Fruit fly (Drosophila melanogaster) whole organism, embryonic: ENCODE measurements around the gene CG34282.
A peak's percentile ranks its signal among the peaks of the same experiment; 100 is the strongest.

Experiments used
- B-H2 ChIP-seq: fragments of 200-800 bp; sonication (Bioruptor generic); optimal IDR thresholded peaks from 2 replicates; lab custom pipeline; 2018; ENCODE audit warnings: missing biosample characterization, mild to moderate bottlenecking, missing genetic modification characterization
- BEAF-32 ChIP-seq: fragments of 200-800 bp; sonication (Bioruptor generic); optimal IDR thresholded peaks from 3 replicates; lab custom pipeline; 2017; ENCODE audit warnings: missing biosample characterization, missing genetic modification characterization, mild to moderate bottlenecking, moderate library complexity, missing genetic modification reagents
- CG10565 ChIP-seq: fragments of 200-800 bp; sonication (Bioruptor generic); optimal IDR thresholded peaks from 3 replicates; lab custom pipeline; 2016; ENCODE audit warnings: missing biosample characterization, mild to moderate bottlenecking, missing genetic modification characterization
- CG11093 ChIP-seq: fragments of 200-800 bp; sonication (Bioruptor generic); IDR thresholded peaks from 3 replicates; pipeline ENCODE4 v1.3.6; 2022; ENCODE audit warnings: missing biosample characterization, missing genetic modification characterization
- CG11560 ChIP-seq: fragments of 200-800 bp; sonication (Bioruptor generic); IDR thresholded peaks from 3 replicates; pipeline ENCODE4 v1.3.6; 2022; ENCODE audit warnings: missing biosample characterization, missing genetic modification characterization
- CG13123 ChIP-seq: fragments of 200-800 bp; sonication (Bioruptor generic); optimal IDR thresholded peaks from 2 replicates; lab custom pipeline; 2016; ENCODE audit warnings: missing biosample characterization, missing genetic modification characterization
- CG13775 ChIP-seq: fragments of 200-800 bp; sonication (Bioruptor generic); optimal IDR thresholded peaks from 3 replicates; lab custom pipeline; 2017; ENCODE audit warnings: missing biosample characterization, mild to moderate bottlenecking, missing genetic modification characterization
- CG16779 ChIP-seq: fragments of 200-800 bp; sonication (Bioruptor generic); IDR thresholded peaks from 2 replicates; pipeline ENCODE4 v1.3.6; 2022; ENCODE audit warnings: missing biosample characterization, missing genetic modification characterization
- CG16815 ChIP-seq: fragments of 200-800 bp; sonication (Bioruptor generic); optimal IDR thresholded peaks from 3 replicates; lab custom pipeline; 2017; ENCODE audit warnings: missing biosample characterization, mild to moderate bottlenecking, missing genetic modification characterization
- CG17359 ChIP-seq: fragments of 200-800 bp; sonication (Bioruptor generic); optimal IDR thresholded peaks from 3 replicates; lab custom pipeline; 2018; ENCODE audit warnings: missing biosample characterization, mild to moderate bottlenecking, missing genetic modification characterization, moderate library complexity
- CG17829 ChIP-seq: fragments of 200-800 bp; optimal IDR thresholded peaks from 2 replicates; lab custom pipeline; 2019; ENCODE audit warnings: missing biosample characterization, mild to moderate bottlenecking, missing genetic modification characterization, moderate library complexity
- CG2678 ChIP-seq: fragments of 200-800 bp; sonication (Bioruptor generic); optimal IDR thresholded peaks from 3 replicates; lab custom pipeline; 2019; ENCODE audit warnings: missing biosample characterization, mild to moderate bottlenecking, missing genetic modification characterization, moderate library complexity
- CG30020 ChIP-seq: fragments of 200-800 bp; optimal IDR thresholded peaks from 2 replicates; lab custom pipeline; 2019; ENCODE audit warnings: missing biosample characterization, mild to moderate bottlenecking, missing genetic modification characterization, moderate library complexity
- CG4282 ChIP-seq: fragments of 200-800 bp; sonication (Bioruptor generic); optimal IDR thresholded peaks from 2 replicates; lab custom pipeline; 2016; ENCODE audit warnings: missing biosample characterization, missing genetic modification characterization
- CG6765 ChIP-seq: fragments of 200-800 bp; sonication (Bioruptor generic); optimal IDR thresholded peaks from 3 replicates; lab custom pipeline; 2017; ENCODE audit warnings: missing biosample characterization, mild to moderate bottlenecking, missing genetic modification characterization
- CG8944 ChIP-seq: fragments of 200-800 bp; sonication (Bioruptor generic); optimal IDR thresholded peaks from 3 replicates; lab custom pipeline; 2016; ENCODE audit warnings: missing biosample characterization, missing genetic modification characterization
- CG9932 ChIP-seq: fragments of 200-800 bp; sonication (Bioruptor generic); IDR thresholded peaks from 2 replicates; pipeline ENCODE4 v1.3.6; 2022; ENCODE audit warnings: missing biosample characterization, missing genetic modification characterization
- CTCF ChIP-seq: fragments of 200-800 bp; sonication (Bioruptor generic); optimal IDR thresholded peaks from 2 replicates; lab custom pipeline; 2017; ENCODE audit warnings: missing biosample characterization, mild to moderate bottlenecking, missing genetic modification characterization, moderate library complexity
- Deaf1 ChIP-seq: fragments of 200-800 bp; optimal IDR thresholded peaks from 3 replicates; lab custom pipeline; 2019; ENCODE audit warnings: missing biosample characterization, mild to moderate bottlenecking, missing genetic modification characterization, moderate library complexity
- Dip3 ChIP-seq: fragments of 200-800 bp; sonication (Bioruptor generic); optimal IDR thresholded peaks from 3 replicates; lab custom pipeline; 2016; ENCODE audit warnings: missing biosample characterization, missing genetic modification characterization
- HHEX ChIP-seq: fragments of 200-800 bp; sonication (Bioruptor generic); optimal IDR thresholded peaks from 3 replicates; lab custom pipeline; 2017; ENCODE audit warnings: missing biosample characterization, mild to moderate bottlenecking, missing genetic modification characterization, missing genetic modification reagents
- Hey ChIP-seq: fragments of 200-800 bp; sonication (Bioruptor generic); optimal IDR thresholded peaks from 3 replicates; lab custom pipeline; 2018; ENCODE audit warnings: missing biosample characterization, mild to moderate bottlenecking, missing genetic modification characterization
- Hmr ChIP-seq: fragments of 200-800 bp; sonication (Bioruptor generic); optimal IDR thresholded peaks from 3 replicates; lab custom pipeline; 2017; ENCODE audit warnings: mild to moderate bottlenecking, missing biosample characterization, missing genetic modification reagents, missing genetic modification characterization
- Hr3 ChIP-seq: fragments of 200-800 bp; sonication (Bioruptor generic); optimal IDR thresholded peaks from 3 replicates; lab custom pipeline; 2016; ENCODE audit warnings: missing biosample characterization, missing genetic modification characterization
- Lim3 ChIP-seq: fragments of 200-800 bp; sonication (Bioruptor generic); IDR thresholded peaks from 2 replicates; pipeline ENCODE4 v1.3.6; 2022; ENCODE audit warnings: missing biosample characterization, missing genetic modification characterization
- MESR4 ChIP-seq: fragments of 200-800 bp; sonication (Bioruptor generic); optimal IDR thresholded peaks from 2 replicates; lab custom pipeline; 2018; ENCODE audit warnings: missing biosample characterization, mild to moderate bottlenecking, missing genetic modification characterization, moderate library complexity
- Med ChIP-seq: fragments of 200-800 bp; sonication (Bioruptor generic); peaks from one replicate; lab custom pipeline; 2016; ENCODE audit warnings: missing biosample characterization, missing genetic modification characterization, mild to moderate bottlenecking, inconsistent platforms, moderate library complexity
- NfI ChIP-seq: fragments of 200-800 bp; sonication (Bioruptor generic); optimal IDR thresholded peaks from 3 replicates; lab custom pipeline; 2018; ENCODE audit warnings: missing biosample characterization, mild to moderate bottlenecking, missing genetic modification characterization, moderate library complexity
- Side ChIP-seq: fragments of 200-800 bp; sonication (Bioruptor generic); optimal IDR thresholded peaks from 2 replicates; lab custom pipeline; 2016; ENCODE audit warnings: missing biosample characterization, missing genetic modification characterization
- Trl ChIP-seq, 3 experiments: fragments of >200 bp in 2 of 3; fragments of 200-800 bp in 1 of 3; sonication (Bioruptor generic) in 1 of 3; optimal IDR thresholded peaks; 2 replicates in 1 of 3; 3 replicates in 2 of 3; lab custom pipeline; 2016 to 2017; ENCODE audit warnings: missing biosample characterization in 1 of 3, missing genetic modification characterization in 1 of 3
- Usf ChIP-seq: fragments of 200-800 bp; sonication (Bioruptor generic); optimal IDR thresholded peaks from 2 replicates; lab custom pipeline; 2017; ENCODE audit warnings: missing genotype, missing biosample characterization, missing genetic modification characterization
- Vsx1 ChIP-seq: fragments of 200-800 bp; sonication (Bioruptor generic); optimal IDR thresholded peaks from 2 replicates; lab custom pipeline; 2017; ENCODE audit warnings: missing biosample characterization, mild to moderate bottlenecking, missing genetic modification characterization, missing genetic modification reagents
- ab ChIP-seq: fragments of 200-800 bp; sonication (Bioruptor generic); optimal IDR thresholded peaks from 2 replicates; lab custom pipeline; 2016; ENCODE audit warnings: missing biosample characterization, missing genetic modification characterization
- cas ChIP-seq: fragments of 200-800 bp; sonication (Bioruptor generic); IDR thresholded peaks from 2 replicates; pipeline ENCODE4 v1.3.6; 2022; ENCODE audit warnings: missing biosample characterization, missing genetic modification characterization
- crc ChIP-seq: fragments of 200-800 bp; sonication (Bioruptor generic); optimal IDR thresholded peaks from 2 replicates; lab custom pipeline; 2016; ENCODE audit warnings: missing biosample characterization, missing genetic modification characterization
- dati ChIP-seq: fragments of 200-800 bp; sonication (Bioruptor generic); IDR thresholded peaks from 2 replicates; pipeline ENCODE4 v1.3.6; 2022; ENCODE audit warnings: missing biosample characterization, missing genetic modification characterization
- emc ChIP-seq: fragments of 200-800 bp; sonication (Bioruptor generic); optimal IDR thresholded peaks from 2 replicates; lab custom pipeline; 2016; ENCODE audit warnings: missing biosample characterization, missing genetic modification characterization
- gcm ChIP-seq: fragments of 200-800 bp; sonication (Bioruptor generic); optimal IDR thresholded peaks from 2 replicates; lab custom pipeline; 2019; ENCODE audit warnings: missing biosample characterization, mild to moderate bottlenecking, missing genetic modification characterization, moderate library complexity
- her ChIP-seq: fragments of 200-800 bp; sonication (Bioruptor generic); optimal IDR thresholded peaks from 2 replicates; lab custom pipeline; 2016; ENCODE audit warnings: missing biosample characterization, missing genetic modification characterization
- hkb ChIP-seq, 2 experiments: fragments of 200-800 bp in 1 of 2; fragments of >200 bp in 1 of 2; sonication (Bioruptor generic) in 1 of 2; IDR thresholded peaks in 1 of 2; optimal IDR thresholded peaks in 1 of 2; 2 replicates each; pipeline versions ENCODE4 v1.3.6 to Lab custom; 2017 to 2022; ENCODE audit warnings: missing biosample characterization in 1 of 2, missing genetic modification characterization in 1 of 2
- insv ChIP-seq, 2 experiments: fragments of 200-800 bp; sonication (Bioruptor generic); optimal IDR thresholded peaks; 3 replicates each; lab custom pipeline; 2016 to 2018; ENCODE audit warnings: missing biosample characterization in 2 of 2, missing genetic modification characterization in 2 of 2
- lola ChIP-seq, 3 experiments: fragments of >200 bp in 2 of 3; fragments of 200-800 bp in 1 of 3; sonication (Bioruptor generic) in 1 of 3; optimal IDR thresholded peaks; 2 replicates each; lab custom pipeline; 2017 to 2019; ENCODE audit warnings: missing biosample characterization in 3 of 3, missing genetic modification characterization in 3 of 3, mild to moderate bottlenecking in 1 of 3, moderate library complexity in 1 of 3
- luna ChIP-seq: fragments of 200-800 bp; sonication (Bioruptor generic); optimal IDR thresholded peaks from 2 replicates; lab custom pipeline; 2016; ENCODE audit warnings: missing biosample characterization, missing genetic modification characterization
- org-1 ChIP-seq: fragments of 200-800 bp; sonication (Bioruptor generic); optimal IDR thresholded peaks from 2 replicates; lab custom pipeline; 2017; ENCODE audit warnings: missing biosample characterization, missing genetic modification characterization
- psq ChIP-seq: fragments of 200-800 bp; sonication (Bioruptor generic); optimal IDR thresholded peaks from 2 replicates; lab custom pipeline; 2017; ENCODE audit warnings: missing biosample characterization, missing genetic modification characterization
- repo ChIP-seq: fragments of 200-800 bp; sonication (Bioruptor generic); optimal IDR thresholded peaks from 2 replicates; lab custom pipeline; 2016; ENCODE audit warnings: missing biosample characterization, missing genetic modification characterization
- seq ChIP-seq: fragments of 200-800 bp; sonication (Bioruptor generic); IDR thresholded peaks from 2 replicates; pipeline ENCODE4 v1.3.6; 2022; ENCODE audit warnings: missing biosample characterization, missing genetic modification characterization
- sisA ChIP-seq: fragments of 200-800 bp; sonication (Bioruptor generic); IDR thresholded peaks from 2 replicates; pipeline ENCODE4 v1.3.6; 2022; ENCODE audit warnings: missing biosample characterization, missing genetic modification characterization
- so ChIP-seq: fragments of 200-800 bp; sonication (Bioruptor generic); IDR thresholded peaks from 3 replicates; pipeline ENCODE4 v1.3.6; 2022; ENCODE audit warnings: missing biosample characterization, missing genetic modification characterization
- tll ChIP-seq, 2 experiments: fragments of 200-800 bp in 1 of 2; fragments of >200 bp in 1 of 2; sonication (Bioruptor generic) in 1 of 2; optimal IDR thresholded peaks; 2 replicates each; lab custom pipeline; 2017 to 2019; ENCODE audit warnings: missing biosample characterization in 2 of 2, missing genetic modification characterization in 2 of 2, mild to moderate bottlenecking in 1 of 2, moderate library complexity in 1 of 2
- yki ChIP-seq: fragments of >200 bp; optimal IDR thresholded peaks from 3 replicates; lab custom pipeline; 2018
- z ChIP-seq: fragments of 200-800 bp; sonication (Bioruptor generic); IDR thresholded peaks from 3 replicates; pipeline ENCODE4 v1.3.6; 2022; ENCODE audit warnings: missing biosample characterization, missing genetic modification characterization

Gene CG34282

DNA sequence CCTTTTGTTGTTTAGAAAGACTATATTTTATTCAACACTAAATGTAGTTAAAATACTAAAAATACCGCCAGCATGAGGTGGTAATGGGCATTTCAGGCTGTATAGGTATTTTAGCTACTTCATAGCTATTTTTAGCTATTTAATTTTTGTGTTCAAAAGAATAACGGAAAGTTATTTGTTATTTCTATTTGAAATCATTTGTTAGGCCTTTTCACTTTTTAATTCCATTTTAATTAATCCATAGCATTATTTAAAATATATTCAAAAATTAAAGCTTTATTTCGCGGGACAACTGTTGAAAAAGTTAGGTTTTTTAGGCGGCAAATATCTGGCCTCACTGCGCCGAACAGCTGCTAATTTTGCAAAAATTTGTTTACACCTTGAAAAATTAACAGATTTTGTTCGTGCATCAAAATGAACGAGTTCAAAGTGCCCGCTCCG, 17.5 kb upstream of the CG34282 start, which contains the start of the genes dind and CG7706 (continued):
- TF ChIP-seq CG13775 (GFP tag; lab: Kevin White, UChicago) = peak; percentile 15
- no peak for TF ChIP-seq crc (GFP tag; lab: Kevin White, UChicago)
- no peak for TF ChIP-seq CG9932 (GFP tag; lab: Robert Waterston, UW)
- no peak for TF ChIP-seq Trl (optimal IDR thresholded peaks at IDR 0.05; lab: Kevin White, UChicago)
- TF ChIP-seq Trl (GFP tag; optimal IDR thresholded peaks at IDR 0.05; lab: Kevin White, UChicago) = no peak
- no peak for TF ChIP-seq B-H2
- no peak for TF ChIP-seq Hey (tag; lab: Kevin White, UChicago)
- no peak for TF ChIP-seq CG16815 (GFP tag; lab: Kevin White, UChicago)
- no peak for TF ChIP-seq so (GFP tag; lab: Robert Waterston, UW)
- TF ChIP-seq NfI (GFP tag; lab: Kevin White, UChicago) = no peak
- TF ChIP-seq lola (GFP tag; optimal IDR thresholded peaks at IDR 0.05; lab: Kevin White, UChicago) = no peak
- no peak for TF ChIP-seq insv (GFP tag; optimal IDR thresholded peaks at IDR 0.05; lab: Kevin White, UChicago)
- no peak for TF ChIP-seq MESR4 (GFP tag; lab: Kevin White, UChicago)
- no peak for TF ChIP-seq Usf (GFP tag; lab: Kevin White, UChicago)
- TF ChIP-seq her (GFP tag; lab: Kevin White, UChicago) = no peak
- TF ChIP-seq Vsx1 = no peak
- no peak for TF ChIP-seq seq (GFP tag; lab: Robert Waterston, UW)
- no peak for TF ChIP-seq org-1 (GFP tag; lab: Kevin White, UChicago)
- no peak for TF ChIP-seq cas (GFP tag; lab: Robert Waterston, UW)
- TF ChIP-seq CG11093 (GFP tag; lab: Robert Waterston, UW) = no peak
- TF ChIP-seq gcm (GFP tag; lab: Kevin White, UChicago) = peak; percentile 2
- no peak for TF ChIP-seq Lim3 (GFP tag; lab: Robert Waterston, UW)
- TF ChIP-seq CG11560 (tag; lab: Robert Waterston, UW) = no peak
- no peak for TF ChIP-seq CG8944
- TF ChIP-seq sisA (GFP tag; lab: Robert Waterston, UW) = no peak
- TF ChIP-seq Hmr (GFP tag; lab: Kevin White, UChicago) = no peak
- TF ChIP-seq tll (GFP tag; optimal IDR thresholded peaks at IDR 0.05; lab: Kevin White, UChicago) = no peak
- no peak for TF ChIP-seq Hr3 (GFP tag; lab: Kevin White, UChicago)
- peak; percentile 0 for TF ChIP-seq Dip3 (GFP tag; lab: Kevin White, UChicago)
- TF ChIP-seq psq = no peak
- no peak for TF ChIP-seq emc (GFP tag; lab: Kevin White, UChicago)
- peak; percentile 15 for TF ChIP-seq CG17829 (tag; lab: Kevin White, UChicago)
- TF ChIP-seq BEAF-32 (GFP tag; lab: Kevin White, UChicago) = peak; percentile 27
- no peak for TF ChIP-seq ab (GFP tag; lab: Kevin White, UChicago)
- no peak for TF ChIP-seq CG10565 (GFP tag; lab: Kevin White, UChicago)
- no peak for TF ChIP-seq CG17359 (tag; lab: Kevin White, UChicago)
- no peak for TF ChIP-seq CG2678 (tag; lab: Kevin White, UChicago)
- TF ChIP-seq Med (GFP tag; lab: Kevin White, UChicago) = peak; percentile 3
- TF ChIP-seq Deaf1 = no peak
- no peak for TF ChIP-seq z (GFP tag; lab: Robert Waterston, UW)
- TF ChIP-seq hkb (optimal IDR thresholded peaks at IDR 0.05; lab: Kevin White, UChicago) = no peak
- no peak for TF ChIP-seq hkb (GFP tag; IDR thresholded peaks at IDR 0.05; lab: Robert Waterston, UW)
- no peak for TF ChIP-seq CG13123 (GFP tag; lab: Kevin White, UChicago)
- no peak for TF ChIP-seq CTCF (GFP tag; lab: Kevin White, UChicago)
- TF ChIP-seq HHEX (GFP tag; lab: Kevin White, UChicago) = no peak
- TF ChIP-seq dati = no peak
- no peak for TF ChIP-seq luna
- no peak for TF ChIP-seq CG4282 (GFP tag; lab: Kevin White, UChicago)
- peak; percentile 86 for TF ChIP-seq CG30020 (tag; lab: Kevin White, UChicago)
- no peak for TF ChIP-seq CG6765
- TF ChIP-seq CG16779 (GFP tag; lab: Robert Waterston, UW) = no peak
- no peak for TF ChIP-seq yki (lab: Kevin White, UChicago)
- no peak for TF ChIP-seq repo
- no peak for TF ChIP-seq Side
